Worm (Caenorhabditis elegans): Measurements from ENCODE around the gene F32D1.7.

DNA sequence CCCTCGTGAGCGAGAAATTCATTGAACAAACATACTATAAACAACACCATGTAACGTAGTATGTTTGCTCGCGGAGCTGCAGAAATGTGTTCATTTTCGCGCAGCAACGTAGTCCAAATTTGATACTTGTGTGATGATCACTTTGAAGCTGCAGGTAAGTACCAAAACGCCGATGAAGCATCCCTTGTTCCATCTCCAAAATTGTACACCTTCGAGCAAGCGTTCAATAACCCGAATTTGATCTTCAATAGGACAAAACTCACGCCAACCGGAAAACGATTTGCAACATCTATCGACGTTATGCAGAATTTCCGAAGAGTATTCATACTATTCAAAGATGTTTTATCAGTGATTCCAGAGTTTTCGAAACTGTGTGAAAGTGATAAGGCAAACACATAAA lies 34.7 kb upstream of the F32D1.7 start, which contains the start of gene Y47D7A.3:
- TF ChIP-seq B0019.2 (GFP tag; conservative IDR thresholded peaks at IDR 0.05) (no peak), snpc-1.3 (tag; optimal IDR thresholded peaks at IDR 0.05; ENCODE audit: insufficient read depth) (no peak), F55B11.4 (tag; optimal IDR thresholded peaks at IDR 0.05; ENCODE audit: borderline replicate concordance, insufficient read depth) (no peak), cebp-2 (GFP tag; IDR thresholded peaks at IDR 0.05) (no peak), ceh-27 (GFP tag; optimal IDR thresholded peaks at IDR 0.05) (no peak), F49E8.2 (tag; optimal IDR thresholded peaks at IDR 0.05; ENCODE audit: insufficient read depth) (no peak), nfyb-1 (GFP tag; IDR thresholded peaks at IDR 0.05) (no peak), mes-4 (tag; optimal IDR thresholded peaks at IDR 0.05) (no peak)
